Worm (Caenorhabditis elegans) whole organism, L3 larva: ENCODE data around the gene gpx-5.

ENCODE experiments used
- ceh-28 ChIP-seq: fragments of 150-350 bp; optimal IDR thresholded peaks from 2 replicates; lab custom pipeline; 2014; ENCODE audit warnings: missing biosample characterization, missing genetic modification reagents, missing genetic modification characterization
- ceh-82 ChIP-seq: fragments of 150-350 bp; optimal IDR thresholded peaks from 2 replicates; lab custom pipeline; 2014; ENCODE audit warnings: missing biosample characterization, missing genetic modification characterization
- egl-27 ChIP-seq: sonication (generic microtip); optimal IDR thresholded peaks from 4 replicates; lab custom pipeline; 2017; ENCODE audit warnings: missing biosample characterization, missing genetic modification reagents, missing genetic modification characterization
- elt-3 ChIP-seq, 3 experiments: fragments of 150-350 bp in 1 of 3; sonication (generic microtip) in 2 of 3; optimal IDR thresholded peaks; 2 replicates in 2 of 3; 4 replicates in 1 of 3; lab custom pipeline; 2014 to 2017; ENCODE audit warnings: missing biosample characterization in 3 of 3, missing genetic modification characterization in 3 of 3
- fos-1 ChIP-seq: fragments of 150-350 bp; optimal IDR thresholded peaks from 2 replicates; lab custom pipeline; 2014; ENCODE audit warnings: missing biosample characterization, missing genetic modification characterization
- lin-15B ChIP-seq: fragments of 150-350 bp; optimal IDR thresholded peaks from 2 replicates; lab custom pipeline; 2014; ENCODE audit warnings: missing biosample characterization, missing genetic modification characterization
- lin-39 ChIP-seq: fragments of 150-350 bp; optimal IDR thresholded peaks from 2 replicates; lab custom pipeline; 2018; ENCODE audit warnings: missing biosample characterization, missing genetic modification reagents, missing genetic modification characterization
- mdl-1 ChIP-seq: fragments of 150-350 bp; optimal IDR thresholded peaks from 2 replicates; lab custom pipeline; 2014; ENCODE audit warnings: missing biosample characterization, missing genetic modification characterization
- pqm-1 ChIP-seq: fragments of 150-350 bp; optimal IDR thresholded peaks from 2 replicates; lab custom pipeline; 2017; ENCODE audit warnings: missing biosample characterization, missing genetic modification characterization, inconsistent platforms
- sea-2 ChIP-seq: fragments of 150-350 bp; sonication (generic microtip); optimal IDR thresholded peaks from 4 replicates; lab custom pipeline; 2014; ENCODE audit warnings: missing biosample characterization, missing genetic modification reagents, missing genetic modification characterization
- unc-39 ChIP-seq: sonication (generic microtip); optimal IDR thresholded peaks from 4 replicates; lab custom pipeline; 2017; ENCODE audit warnings: missing biosample characterization, missing genetic modification characterization

DNA sequence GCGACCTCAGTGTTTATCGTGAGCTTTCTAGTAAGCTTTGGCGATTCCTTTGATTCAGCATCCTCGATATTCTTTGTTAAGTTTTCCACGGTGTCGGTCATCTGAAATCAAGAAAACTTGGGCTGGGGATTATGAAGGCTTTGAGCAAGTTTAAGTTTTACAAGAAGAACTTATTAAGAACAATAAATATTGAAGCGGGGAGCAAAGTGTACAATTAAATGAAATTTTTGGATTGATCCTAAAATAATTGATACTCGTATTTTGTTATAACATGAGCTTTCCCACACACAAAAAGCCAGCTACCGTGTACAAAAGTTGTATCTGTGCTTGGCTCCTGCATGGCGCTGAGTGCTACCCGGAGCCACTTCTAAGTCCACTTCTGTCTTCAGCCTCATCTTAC lies 50.5 kb downstream of the gpx-5 start, which contains the start of gene F34H10.3:
- TF ChIP-seq pqm-1 (tag; lab: Kevin White, UChicago) (no peak), fos-1 (no peak), lin-39 (tag; lab: Kevin White, UChicago) (no peak), sea-2 (GFP tag; lab: Kevin White, UChicago) (no peak), ceh-28 (tag; lab: Kevin White, UChicago) (no peak), lin-15B (no peak), egl-27 (tag; lab: Kevin White, UChicago) (no peak), ceh-82 (no peak), unc-39 (tag; lab: Kevin White, UChicago) (no peak), mdl-1 (tag; lab: Kevin White, UChicago) (no peak), elt-3 (tag; optimal IDR thresholded peaks at IDR 0.05; lab: Kevin White, UChicago) (no peak)
